Worm (Caenorhabditis elegans) whole organism, L1 larva: ENCODE data around the gene ceh-53.
A peak's percentile ranks its signal among the peaks of the same experiment; 100 is the strongest.

Source experiments
- alr-1 ChIP-seq: fragments of 200-800 bp; sonication (Bioruptor generic); optimal IDR thresholded peaks from 2 replicates; lab custom pipeline; 2018; ENCODE audit warnings: borderline replicate concordance, mild to moderate bottlenecking, missing genetic modification characterization, missing compliant biosample characterization
- blmp-1 ChIP-seq: fragments of 150-350 bp; optimal IDR thresholded peaks from 2 replicates; lab custom pipeline; 2014; ENCODE audit warnings: missing biosample characterization, missing genetic modification characterization
- ceh-8 ChIP-seq: fragments of 200-800 bp; sonication (Bioruptor generic); optimal IDR thresholded peaks from 2 replicates; lab custom pipeline; 2018; ENCODE audit warnings: mild to moderate bottlenecking, missing genetic modification characterization, moderate library complexity, missing compliant biosample characterization
- efl-1 ChIP-seq, 4 experiments: fragments of 150-350 bp; optimal IDR thresholded peaks in 3 of 4; peaks in 1 of 4; 1 replicate in 1 of 4; 2 replicates in 3 of 4; lab custom pipeline; 2014; ENCODE audit warnings: missing biosample characterization in 2 of 4, missing genetic modification characterization in 2 of 4, missing genetic modification reagents in 2 of 4
- egl-13 ChIP-seq: sonication (generic microtip); optimal IDR thresholded peaks from 2 replicates; lab custom pipeline; 2016; ENCODE audit warnings: missing genotype, missing genetic modification reagents, missing genetic modification characterization, missing compliant biosample characterization
- egl-27 ChIP-seq, 2 experiments: fragments of 150-350 bp in 1 of 2; sonication (generic microtip); optimal IDR thresholded peaks; 3 replicates each; lab custom pipeline; 2017 to 2018; ENCODE audit warnings: missing biosample characterization in 2 of 2, missing genetic modification characterization in 2 of 2, missing genetic modification reagents in 2 of 2
- elt-2 ChIP-seq: sonication (generic microtip); optimal IDR thresholded peaks from 2 replicates; lab custom pipeline; 2016; ENCODE audit warnings: missing genetic modification characterization, mild to moderate bottlenecking, inconsistent platforms, missing compliant biosample characterization, missing genetic modification reagents
- elt-3 ChIP-seq, 6 experiments: fragments of 150-350 bp in 1 of 6; sonication (generic microtip); optimal IDR thresholded peaks; 2 replicates each; lab custom pipeline; 2017 to 2018; ENCODE audit warnings: missing biosample characterization in 6 of 6, missing genetic modification characterization in 6 of 6, inconsistent platforms in 1 of 6
- ets-5 ChIP-seq: fragments of 200-800 bp; sonication (Bioruptor generic); IDR thresholded peaks from 2 replicates; pipeline ENCODE4 v1.3.6; 2022; ENCODE audit warnings: missing genetic modification characterization, missing compliant biosample characterization
- fkh-10 ChIP-seq: sonication (generic microtip); optimal IDR thresholded peaks from 2 replicates; lab custom pipeline; 2017; ENCODE audit warnings: missing biosample characterization, missing genetic modification reagents, missing genetic modification characterization
- fos-1 ChIP-seq: fragments of 150-350 bp; optimal IDR thresholded peaks from 2 replicates; lab custom pipeline; 2014; ENCODE audit warnings: missing biosample characterization, missing genetic modification characterization
- grh-1 ChIP-seq: fragments of 200-800 bp; sonication (Bioruptor generic); IDR thresholded peaks from 2 replicates; pipeline ENCODE4 v1.3.6; 2022; ENCODE audit warnings: missing genetic modification reagents, missing genetic modification characterization, missing compliant biosample characterization
- hpl-2 ChIP-seq: fragments of 150-350 bp; optimal IDR thresholded peaks from 2 replicates; lab custom pipeline; 2014; ENCODE audit warnings: missing biosample characterization, missing genetic modification reagents, missing genetic modification characterization
- isw-1 ChIP-seq: fragments of 200-800 bp; sonication (Bioruptor generic); IDR thresholded peaks from 2 replicates; pipeline ENCODE4 v1.3.6; 2022; ENCODE audit warnings: missing genetic modification characterization, missing compliant biosample characterization
- lin-13 ChIP-seq: fragments of 150-350 bp; optimal IDR thresholded peaks from 2 replicates; lab custom pipeline; 2014; ENCODE audit warnings: missing biosample characterization, missing genetic modification reagents, missing genetic modification characterization
- lir-3 ChIP-seq: sonication (generic microtip); optimal IDR thresholded peaks from 2 replicates; lab custom pipeline; 2016; ENCODE audit warnings: mild to moderate bottlenecking, missing genetic modification characterization, moderate library complexity, missing compliant biosample characterization; ENCODE audit not compliant: poor library complexity
- lsy-2 ChIP-seq, 2 experiments: fragments of 150-350 bp; optimal IDR thresholded peaks; 2 replicates each; lab custom pipeline; 2014; ENCODE audit warnings: missing biosample characterization in 2 of 2, missing genetic modification characterization in 2 of 2
- mdl-1 ChIP-seq, 2 experiments: fragments of 150-350 bp; optimal IDR thresholded peaks; 2 replicates each; lab custom pipeline; 2014 to 2017; ENCODE audit warnings: missing biosample characterization in 2 of 2, missing genetic modification characterization in 2 of 2, inconsistent platforms in 1 of 2
- mef-2 ChIP-seq: fragments of 150-350 bp; optimal IDR thresholded peaks from 2 replicates; lab custom pipeline; 2014; ENCODE audit warnings: missing biosample characterization, missing genetic modification characterization
- nhr-12 ChIP-seq: sonication (generic microtip); optimal IDR thresholded peaks from 2 replicates; lab custom pipeline; 2017; ENCODE audit warnings: missing biosample characterization, missing genetic modification characterization
- nhr-237 ChIP-seq: fragments of 150-350 bp; optimal IDR thresholded peaks from 2 replicates; lab custom pipeline; 2014; ENCODE audit warnings: missing biosample characterization, missing genetic modification characterization
- nhr-77 ChIP-seq: fragments of 150-350 bp; optimal IDR thresholded peaks from 2 replicates; lab custom pipeline; 2014; ENCODE audit warnings: missing biosample characterization, missing genetic modification characterization
- nhr-84 ChIP-seq: sonication (generic microtip); optimal IDR thresholded peaks from 2 replicates; lab custom pipeline; 2017; ENCODE audit warnings: missing biosample characterization, missing genetic modification characterization
- nhr-85 ChIP-seq: sonication (generic microtip); peaks from one replicate; lab custom pipeline; 2016; ENCODE audit warnings: missing genetic modification characterization, inconsistent platforms, missing compliant biosample characterization
- nhr-90 ChIP-seq: sonication (generic microtip); optimal IDR thresholded peaks from 2 replicates; lab custom pipeline; 2016; ENCODE audit warnings: mild to moderate bottlenecking, missing genetic modification characterization, missing compliant biosample characterization; ENCODE audit not compliant: poor library complexity
- pqm-1 ChIP-seq: sonication (generic microtip); optimal IDR thresholded peaks from 3 replicates; lab custom pipeline; 2017; ENCODE audit warnings: missing biosample characterization, missing genetic modification characterization
- rnt-1 ChIP-seq: sonication (generic microtip); optimal IDR thresholded peaks from 2 replicates; lab custom pipeline; 2016; ENCODE audit warnings: mild to moderate bottlenecking, missing genetic modification characterization, moderate library complexity, missing compliant biosample characterization
- skn-1 ChIP-seq: fragments of 150-350 bp; optimal IDR thresholded peaks from 2 replicates; lab custom pipeline; 2014; ENCODE audit warnings: missing biosample characterization, missing genetic modification characterization
- snpc-4 ChIP-seq: fragments of 150-350 bp; optimal IDR thresholded peaks from 2 replicates; lab custom pipeline; 2014; ENCODE audit warnings: missing biosample characterization, missing genetic modification characterization
- snu-23 ChIP-seq: sonication (generic microtip); optimal IDR thresholded peaks from 2 replicates; lab custom pipeline; 2016; ENCODE audit warnings: missing genetic modification characterization, missing compliant biosample characterization
- sox-4 ChIP-seq: sonication (generic microtip); optimal IDR thresholded peaks from 2 replicates; lab custom pipeline; 2016; ENCODE audit warnings: missing genetic modification characterization, missing compliant biosample characterization
- swsn-7 ChIP-seq: sonication (generic microtip); optimal IDR thresholded peaks from 2 replicates; lab custom pipeline; 2016; ENCODE audit warnings: missing genetic modification characterization, missing compliant biosample characterization
- tbx-2 ChIP-seq: sonication (generic microtip); optimal IDR thresholded peaks from 2 replicates; lab custom pipeline; 2016; ENCODE audit warnings: missing genetic modification characterization, missing compliant biosample characterization
- unc-30 ChIP-seq: sonication (generic microtip); optimal IDR thresholded peaks from 2 replicates; lab custom pipeline; 2017; ENCODE audit warnings: missing biosample characterization, missing genetic modification characterization
- unc-62 ChIP-seq: fragments of 150-350 bp; optimal IDR thresholded peaks from 2 replicates; lab custom pipeline; 2014; ENCODE audit warnings: missing biosample characterization, missing genetic modification reagents, missing genetic modification characterization
- unc-86 ChIP-seq: sonication (generic microtip); optimal IDR thresholded peaks from 2 replicates; lab custom pipeline; 2016; ENCODE audit warnings: missing genetic modification characterization, missing compliant biosample characterization
- xbp-1 ChIP-seq: sonication (generic microtip); optimal IDR thresholded peaks from 2 replicates; lab custom pipeline; 2016; ENCODE audit warnings: missing genetic modification characterization, missing compliant biosample characterization
- zip-4 ChIP-seq: fragments of 200-800 bp; sonication (Bioruptor generic); optimal IDR thresholded peaks from 2 replicates; lab custom pipeline; 2018; ENCODE audit warnings: mild to moderate bottlenecking, missing genetic modification characterization, moderate library complexity, missing compliant biosample characterization
- ztf-4 ChIP-seq: fragments of 150-350 bp; optimal IDR thresholded peaks from 2 replicates; lab custom pipeline; 2014; ENCODE audit warnings: missing biosample characterization, missing genetic modification characterization

Gene ceh-53

ce11 chrIV:3469742-3470141, 28.3 kb upstream of the ceh-53 start, which contains the start of gene F58E2.2:
Gene F58E2.2, plus strand, starts transcription at chrIV:3470042.
- TF ChIP-seq grh-1 (GFP tag; lab: Robert Waterston, UW) (no peak), nhr-85 (tag; lab: Kevin White, UChicago) (peak; percentile 0)

ce11 chrIV:3477124-3477523, 20.9 kb upstream of the ceh-53 start, which contains the start of gene srz-69:
Gene srz-69, minus strand, starts transcription at chrIV:3477224.
- TF ChIP-seq elt-3 (tag; optimal IDR thresholded peaks at IDR 0.05; lab: Kevin White, UChicago) (no peak), unc-62 (GFP tag; lab: Kevin White, UChicago) (no peak), rnt-1 (no peak), ztf-4 (tag; lab: Kevin White, UChicago) (no peak), alr-1 (tag; lab: Kevin White, UChicago) (no peak), nhr-90 (tag; lab: Kevin White, UChicago) (no peak), lin-13 (GFP tag; lab: Kevin White, UChicago) (no peak), mdl-1 (tag; optimal IDR thresholded peaks at IDR 0.05; lab: Kevin White, UChicago) (no peak), blmp-1 (no peak), isw-1 (no peak), elt-2 (tag; lab: Kevin White, UChicago) (no peak), zip-4 (no peak), snpc-4 (tag; lab: Kevin White, UChicago) (no peak), snu-23 (GFP tag; lab: Kevin White, UChicago) (no peak), ceh-8 (no peak), xbp-1 (tag; lab: Kevin White, UChicago) (no peak), tbx-2 (no peak), lsy-2 (tag; optimal IDR thresholded peaks at IDR 0.05; lab: Kevin White, UChicago) (no peak)

- TF ChIP-seq nhr-12 (tag; lab: Kevin White, UChicago) (no peak), mef-2 (tag; lab: Kevin White, UChicago) (no peak), unc-30 (tag; lab: Kevin White, UChicago) (no peak), lir-3 (no peak), unc-62 (GFP tag; lab: Kevin White, UChicago) (no peak), nhr-84 (tag; lab: Kevin White, UChicago) (no peak), fos-1 (tag; lab: Kevin White, UChicago) (no peak), sox-4 (tag; lab: Kevin White, UChicago) (no peak), elt-2 (tag; lab: Kevin White, UChicago) (no peak), xbp-1 (tag; lab: Kevin White, UChicago) (no peak), hpl-2 (GFP tag; lab: Kevin White, UChicago) (no peak), grh-1 (GFP tag; lab: Robert Waterston, UW) (no peak), pqm-1 (tag; lab: Kevin White, UChicago) (no peak), nhr-77 (tag; lab: Kevin White, UChicago) (no peak), efl-1 (optimal IDR thresholded peaks at IDR 0.05; lab: Kevin White, UChicago) (no peak), efl-1 (GFP tag; optimal IDR thresholded peaks at IDR 0.05 in 1 of 2; lab: Kevin White, UChicago) (no peak), swsn-7 (tag; lab: Kevin White, UChicago) (no peak), unc-86 (no peak), alr-1 (tag; lab: Kevin White, UChicago) (no peak), elt-3 (tag; optimal IDR thresholded peaks at IDR 0.05; lab: Kevin White, UChicago) (no peak), isw-1 (no peak)
Measured at ce11 chrIV:3478911-3479385, 19.1 kb upstream of the ceh-53 start, which contains the start of the genes srz-70 and C09G12.5. Gene srz-70, minus strand, starts transcription at chrIV:3479011. Gene C09G12.5, plus strand, starts transcription at chrIV:3479335.

- TF ChIP-seq nhr-237 (tag; lab: Kevin White, UChicago) (no peak), ets-5 (GFP tag; lab: Robert Waterston, UW) (no peak), tbx-2 (no peak), egl-27 (tag; optimal IDR thresholded peaks at IDR 0.05; lab: Kevin White, UChicago) (no peak), sox-4 (tag; lab: Kevin White, UChicago) (no peak), fkh-10 (GFP tag; lab: Kevin White, UChicago) (no peak), lir-3 (no peak), skn-1 (tag; lab: Kevin White, UChicago) (no peak), egl-13 (no peak)
Measured at ce11 chrIV:3481760-3482159, 16.2 kb upstream of the ceh-53 start, which contains the start of gene srz-37. Gene srz-37, minus strand, starts transcription at chrIV:3481860.
